Worm (Caenorhabditis elegans): ENCODE data around the gene C02E7.8.

DNA sequence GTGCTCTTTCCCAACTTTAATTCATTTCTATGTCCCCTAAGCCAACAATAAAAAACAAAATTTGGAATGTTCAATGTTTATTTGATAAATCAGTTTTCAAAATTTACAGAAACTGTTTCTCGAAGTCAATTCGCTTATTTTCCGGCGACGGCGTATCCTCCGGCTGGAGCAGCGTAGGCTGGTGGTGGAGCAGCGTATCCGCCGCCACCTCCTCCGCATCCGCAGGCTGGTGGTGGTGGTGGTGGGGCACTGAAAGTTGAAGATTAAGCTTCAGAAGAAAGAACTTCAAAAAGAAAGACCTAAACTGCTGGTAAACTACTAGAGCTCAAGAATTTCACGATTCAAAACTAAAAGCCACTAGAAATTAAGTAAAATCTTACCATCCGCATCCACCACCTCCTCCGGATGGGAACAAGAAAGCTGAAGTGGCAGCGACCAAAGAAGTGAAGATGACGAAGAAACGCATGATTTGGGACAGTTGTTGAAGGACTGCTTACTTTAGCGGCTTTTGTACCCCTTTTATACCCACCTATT, 2.4 kb downstream of the C02E7.8 start, which contains the start of gene C02E7.7:
- TF ChIP-seq nhr-111 (GFP tag; optimal IDR thresholded peaks at IDR 0.05) (no peak), nhr-28 (tag; optimal IDR thresholded peaks at IDR 0.05) (no peak), Y5F2A.4 (GFP tag; optimal IDR thresholded peaks at IDR 0.05) (no peak)

All from whole organism, L4 larva.